Worm (Caenorhabditis elegans) whole organism, late embryonic: ENCODE data around the gene Y39B6A.10.
A peak's percentile ranks its signal among the peaks of the same experiment; 100 is the strongest.

Experiments
- C08G9.2 ChIP-seq: sonication (generic microtip); optimal IDR thresholded peaks from 2 replicates; lab custom pipeline; 2016; ENCODE audit warnings: mild to moderate bottlenecking, missing genetic modification characterization, moderate library complexity, missing compliant biosample characterization
- ceh-14 ChIP-seq: sonication (generic microtip); optimal IDR thresholded peaks from 2 replicates; lab custom pipeline; 2016; ENCODE audit warnings: missing genotype, missing genetic modification characterization, missing compliant biosample characterization
- ceh-18 ChIP-seq: sonication (generic microtip); optimal IDR thresholded peaks from 2 replicates; lab custom pipeline; 2016; ENCODE audit warnings: missing genetic modification characterization, missing compliant biosample characterization
- ceh-19 ChIP-seq: fragments of 200-800 bp; sonication (Bioruptor generic); optimal IDR thresholded peaks from 2 replicates; lab custom pipeline; 2018; ENCODE audit warnings: mild to moderate bottlenecking, missing genetic modification characterization, missing compliant biosample characterization
- ceh-30 ChIP-seq: fragments of 150-350 bp; optimal IDR thresholded peaks from 2 replicates; lab custom pipeline; 2014; ENCODE audit warnings: missing biosample characterization, missing genetic modification characterization
- ceh-45 ChIP-seq: fragments of 200-800 bp; sonication (Bioruptor generic); IDR thresholded peaks from 2 replicates; pipeline ENCODE4 v1.3.6; 2022; ENCODE audit warnings: missing genetic modification reagents, missing genetic modification characterization, missing compliant biosample characterization
- che-1 ChIP-seq: sonication (generic microtip); optimal IDR thresholded peaks from 2 replicates; lab custom pipeline; 2016; ENCODE audit warnings: mild to moderate bottlenecking, missing genetic modification characterization, missing compliant biosample characterization
- elt-4 ChIP-seq: sonication (generic microtip); optimal IDR thresholded peaks from 2 replicates; lab custom pipeline; 2016; ENCODE audit warnings: missing genetic modification characterization, missing compliant biosample characterization
- ets-4 ChIP-seq: sonication (generic microtip); optimal IDR thresholded peaks from 2 replicates; lab custom pipeline; 2016; ENCODE audit warnings: missing genetic modification characterization, missing compliant biosample characterization
- eyg-1 ChIP-seq: sonication (generic microtip); optimal IDR thresholded peaks from 2 replicates; lab custom pipeline; 2016; ENCODE audit warnings: missing genotype, missing genetic modification characterization, missing compliant biosample characterization
- gmeb-2 ChIP-seq: sonication (generic microtip); optimal IDR thresholded peaks from 2 replicates; lab custom pipeline; 2016; ENCODE audit warnings: missing genetic modification characterization, inconsistent platforms, missing compliant biosample characterization
- hlh-13 ChIP-seq: fragments of 200-800 bp; sonication (Bioruptor generic); optimal IDR thresholded peaks from 2 replicates; lab custom pipeline; 2018; ENCODE audit warnings: mild to moderate bottlenecking, missing genetic modification characterization, missing compliant biosample characterization
- hlh-8 ChIP-seq: sonication (generic microtip); optimal IDR thresholded peaks from 2 replicates; lab custom pipeline; 2016; ENCODE audit warnings: missing genotype, missing genetic modification characterization, missing compliant biosample characterization
- lim-6 ChIP-seq: sonication (generic microtip); optimal IDR thresholded peaks from 2 replicates; lab custom pipeline; 2016; ENCODE audit warnings: missing genetic modification characterization, missing compliant biosample characterization
- madf-2 ChIP-seq: sonication (generic microtip); optimal IDR thresholded peaks from 2 replicates; lab custom pipeline; 2017; ENCODE audit warnings: missing genetic modification characterization, missing compliant biosample characterization
- mec-3 ChIP-seq: sonication (generic microtip); optimal IDR thresholded peaks from 2 replicates; lab custom pipeline; 2016; ENCODE audit warnings: borderline replicate concordance, missing genetic modification characterization, missing compliant biosample characterization
- nfya-1 ChIP-seq: sonication (generic microtip); optimal IDR thresholded peaks from 2 replicates; lab custom pipeline; 2017; ENCODE audit warnings: missing genetic modification characterization, mild to moderate bottlenecking, missing compliant biosample characterization, antibody characterized with exemption, moderate library complexity
- nhr-232 ChIP-seq: sonication (generic microtip); optimal IDR thresholded peaks from 2 replicates; lab custom pipeline; 2016; ENCODE audit warnings: missing genetic modification characterization, missing compliant biosample characterization
- npax-4 ChIP-seq: sonication (generic microtip); optimal IDR thresholded peaks from 2 replicates; lab custom pipeline; 2016; ENCODE audit warnings: missing genetic modification characterization, missing compliant biosample characterization
- pat-9 ChIP-seq: fragments of 200-800 bp; sonication (Bioruptor generic); optimal IDR thresholded peaks from 2 replicates; lab custom pipeline; 2018; ENCODE audit warnings: mild to moderate bottlenecking, missing genetic modification characterization, moderate library complexity, missing compliant biosample characterization
- pha-2 ChIP-seq: sonication (generic microtip); optimal IDR thresholded peaks from 2 replicates; lab custom pipeline; 2017; ENCODE audit warnings: mild to moderate bottlenecking, missing genetic modification characterization, missing compliant biosample characterization
- pha-4 ChIP-seq: fragments of 150-350 bp; optimal IDR thresholded peaks from 2 replicates; lab custom pipeline; 2018; ENCODE audit warnings: missing biosample characterization, missing genetic modification reagents, missing genetic modification characterization
- pqm-1 ChIP-seq: sonication (generic microtip); optimal IDR thresholded peaks from 2 replicates; lab custom pipeline; 2016; ENCODE audit warnings: missing genetic modification characterization, missing compliant biosample characterization
- pros-1 ChIP-seq: fragments of 150-350 bp; optimal IDR thresholded peaks from 2 replicates; lab custom pipeline; 2014; ENCODE audit warnings: missing biosample characterization, missing genetic modification reagents, missing genetic modification characterization
- ref-2 ChIP-seq: sonication (generic microtip); optimal IDR thresholded peaks from 2 replicates; lab custom pipeline; 2016; ENCODE audit warnings: missing genetic modification characterization, missing compliant biosample characterization
- sdc-2 ChIP-seq: sonication (generic microtip); optimal IDR thresholded peaks from 2 replicates; lab custom pipeline; 2016; ENCODE audit warnings: missing genotype, missing genetic modification characterization, missing compliant biosample characterization
- sox-4 ChIP-seq: sonication (generic microtip); optimal IDR thresholded peaks from 2 replicates; lab custom pipeline; 2017; ENCODE audit warnings: mild to moderate bottlenecking, missing genetic modification characterization, inconsistent platforms, missing compliant biosample characterization
- tbx-2 ChIP-seq: sonication (generic microtip); optimal IDR thresholded peaks from 2 replicates; lab custom pipeline; 2016; ENCODE audit warnings: missing genetic modification characterization, missing compliant biosample characterization
- tbx-7 ChIP-seq: sonication (generic microtip); optimal IDR thresholded peaks from 2 replicates; lab custom pipeline; 2016; ENCODE audit warnings: missing genotype, missing genetic modification characterization, missing compliant biosample characterization
- ttx-3 ChIP-seq: sonication (generic microtip); optimal IDR thresholded peaks from 2 replicates; lab custom pipeline; 2016; ENCODE audit warnings: missing genetic modification reagents, missing genetic modification characterization, missing compliant biosample characterization
- unc-42 ChIP-seq: sonication (generic microtip); optimal IDR thresholded peaks from 2 replicates; lab custom pipeline; 2016; ENCODE audit warnings: missing genotype, missing genetic modification characterization, missing compliant biosample characterization
- unc-55 ChIP-seq: sonication (generic microtip); optimal IDR thresholded peaks from 2 replicates; lab custom pipeline; 2017; ENCODE audit warnings: missing biosample characterization, missing genetic modification reagents, missing genetic modification characterization
- ztf-16 ChIP-seq: sonication (generic microtip); optimal IDR thresholded peaks from 2 replicates; lab custom pipeline; 2017; ENCODE audit warnings: missing genetic modification characterization, missing compliant biosample characterization

The Y39B6A.10 gene

ce11 chrV:19133507-19133906, at the start of gene Y39B6A.10:
Gene Y39B6A.10 (minus strand): TSS chrV:19133607.
- TF ChIP-seq ref-2 (tag; lab: Kevin White, UChicago), result no peak
- no peak for TF ChIP-seq lim-6
- no peak for TF ChIP-seq sdc-2
- TF ChIP-seq pat-9 (tag; lab: Kevin White, UChicago), result no peak
- no peak for TF ChIP-seq ztf-16
- TF ChIP-seq ceh-14 (tag; lab: Kevin White, UChicago), result no peak
- no peak for TF ChIP-seq pha-4
- no peak for TF ChIP-seq C08G9.2
- no peak for TF ChIP-seq eyg-1
- no peak for TF ChIP-seq hlh-13 (GFP tag; lab: Kevin White, UChicago)
- no peak for TF ChIP-seq nhr-232 (tag; lab: Kevin White, UChicago)
- no peak for TF ChIP-seq sox-4 (tag; lab: Kevin White, UChicago)
- TF ChIP-seq hlh-8 (tag; lab: Kevin White, UChicago), result no peak
- TF ChIP-seq pha-2 (tag; lab: Kevin White, UChicago), result no peak
- TF ChIP-seq mec-3 (tag; lab: Kevin White, UChicago), result no peak

ce11 chrV:19181684-19182083, 48.3 kb upstream of the Y39B6A.10 start:
- TF ChIP-seq nhr-232 (tag; lab: Kevin White, UChicago) (no peak), ceh-19 (GFP tag; lab: Kevin White, UChicago) (no peak), ceh-45 (GFP tag; lab: Robert Waterston, UW) (no peak), pros-1 (no peak), unc-55 (GFP tag; lab: Kevin White, UChicago) (peak; percentile 84)

- TF ChIP-seq ceh-14 (tag; lab: Kevin White, UChicago) (no peak), unc-42 (tag; lab: Kevin White, UChicago) (peak; percentile 57), ets-4 (no peak), nhr-232 (tag; lab: Kevin White, UChicago) (no peak), pat-9 (tag; lab: Kevin White, UChicago) (no peak)
- TF ChIP-seq, all 69 proteins: peak for 1
Measured at ce11 chrV:19178896-19179295, 45.5 kb upstream of the Y39B6A.10 start.

- TF ChIP-seq ets-4 (no peak), npax-4 (tag; lab: Kevin White, UChicago) (no peak), tbx-2 (tag; lab: Kevin White, UChicago) (no peak), hlh-8 (tag; lab: Kevin White, UChicago) (no peak), che-1 (tag; lab: Kevin White, UChicago) (no peak), pqm-1 (tag; lab: Kevin White, UChicago) (no peak), ztf-16 (no peak), nhr-232 (tag; lab: Kevin White, UChicago) (no peak), sox-4 (tag; lab: Kevin White, UChicago) (no peak), ceh-30 (tag; lab: Kevin White, UChicago) (no peak), tbx-7 (tag; lab: Kevin White, UChicago) (no peak), ttx-3 (tag; lab: Kevin White, UChicago) (no peak), eyg-1 (no peak)
Measured at ce11 chrV:19177804-19178203, 44.4 kb upstream of the Y39B6A.10 start.

ce11 chrV:19177070-19177469, 43.7 kb upstream of the Y39B6A.10 start:
- TF ChIP-seq elt-4 (tag; lab: Kevin White, UChicago) (no peak), unc-42 (tag; lab: Kevin White, UChicago) (peak; percentile 74)

ce11 chrV:19175714-19176113, 42.3 kb upstream of the Y39B6A.10 start:
- TF ChIP-seq ceh-18 (tag; lab: Kevin White, UChicago) (no peak), pat-9 (tag; lab: Kevin White, UChicago) (no peak), pros-1 (no peak), nfya-1 (no peak), gmeb-2 (no peak), pha-4 (no peak), madf-2 (tag; lab: Kevin White, UChicago) (no peak)
